Fruit fly (Drosophila melanogaster) whole organism, embryonic: ENCODE data around the gene CG12289.

Source experiments
- B-H2 ChIP-seq: fragments of 200-800 bp; sonication (Bioruptor generic); optimal IDR thresholded peaks from 2 replicates; lab custom pipeline; 2018; ENCODE audit warnings: missing biosample characterization, mild to moderate bottlenecking, missing genetic modification characterization
- BEAF-32 ChIP-seq: fragments of 200-800 bp; sonication (Bioruptor generic); optimal IDR thresholded peaks from 3 replicates; lab custom pipeline; 2017; ENCODE audit warnings: missing biosample characterization, missing genetic modification characterization, mild to moderate bottlenecking, moderate library complexity, missing genetic modification reagents
- CG10543 ChIP-seq: fragments of 200-800 bp; sonication (Bioruptor generic); optimal IDR thresholded peaks from 3 replicates; lab custom pipeline; 2017; ENCODE audit warnings: missing biosample characterization, mild to moderate bottlenecking, missing genetic modification characterization, moderate library complexity
- CG10979 ChIP-seq: fragments of 200-800 bp; sonication (Bioruptor generic); optimal IDR thresholded peaks from 2 replicates; lab custom pipeline; 2018; ENCODE audit warnings: missing biosample characterization, mild to moderate bottlenecking, missing genetic modification characterization, moderate library complexity
- CG11695 ChIP-seq: fragments of 200-800 bp; sonication (Bioruptor generic); IDR thresholded peaks from 3 replicates; pipeline ENCODE4 v1.3.6; 2022; ENCODE audit warnings: missing biosample characterization, missing genetic modification characterization
- CG12219 ChIP-seq: fragments of 200-800 bp; sonication (Bioruptor generic); optimal IDR thresholded peaks from 3 replicates; lab custom pipeline; 2018; ENCODE audit warnings: missing biosample characterization, mild to moderate bottlenecking, missing genetic modification characterization
- CG14441 ChIP-seq: fragments of 200-800 bp; sonication (Bioruptor generic); IDR thresholded peaks from 2 replicates; pipeline ENCODE4 v1.3.6; 2022; ENCODE audit warnings: missing biosample characterization, missing genetic modification characterization
- CG14860 ChIP-seq: fragments of 200-800 bp; sonication (Bioruptor generic); IDR thresholded peaks from 3 replicates; pipeline ENCODE4 v1.3.6; 2022; ENCODE audit warnings: missing biosample characterization, missing genetic modification characterization; ENCODE audit not compliant: partially characterized antibody
- CG18262 ChIP-seq: fragments of 200-800 bp; optimal IDR thresholded peaks from 3 replicates; lab custom pipeline; 2019; ENCODE audit warnings: missing biosample characterization, mild to moderate bottlenecking, missing genetic modification characterization, moderate library complexity
- CG18764 ChIP-seq: fragments of 200-800 bp; sonication (Bioruptor generic); optimal IDR thresholded peaks from 3 replicates; lab custom pipeline; 2016; ENCODE audit warnings: missing biosample characterization, missing genetic modification characterization
- CG2202 ChIP-seq: fragments of 200-800 bp; sonication (Bioruptor generic); optimal IDR thresholded peaks from 2 replicates; lab custom pipeline; 2018; ENCODE audit warnings: missing biosample characterization, mild to moderate bottlenecking, missing genetic modification characterization
- CG30431 ChIP-seq: fragments of 200-800 bp; sonication (Bioruptor generic); optimal IDR thresholded peaks from 2 replicates; lab custom pipeline; 2017; ENCODE audit warnings: missing biosample characterization, missing genetic modification characterization
- CG32767 ChIP-seq: fragments of 200-800 bp; sonication (Bioruptor generic); IDR thresholded peaks from 2 replicates; pipeline ENCODE4 v1.3.6; 2022; ENCODE audit warnings: missing biosample characterization, missing genetic modification characterization
- CG4424 ChIP-seq: fragments of 200-800 bp; sonication (Bioruptor generic); optimal IDR thresholded peaks from 3 replicates; lab custom pipeline; 2016; ENCODE audit warnings: missing biosample characterization, missing genetic modification characterization
- CG5245 ChIP-seq: fragments of 200-800 bp; sonication (Bioruptor generic); optimal IDR thresholded peaks from 3 replicates; lab custom pipeline; 2016; ENCODE audit warnings: missing biosample characterization, missing genetic modification characterization
- CG7928 ChIP-seq: fragments of 200-800 bp; sonication (Bioruptor generic); optimal IDR thresholded peaks from 2 replicates; lab custom pipeline; 2017; ENCODE audit warnings: missing biosample characterization, mild to moderate bottlenecking, missing genetic modification characterization
- CG9609 ChIP-seq: fragments of 200-800 bp; sonication (Bioruptor generic); optimal IDR thresholded peaks from 3 replicates; lab custom pipeline; 2016; ENCODE audit warnings: missing biosample characterization, missing genetic modification characterization
- Dp ChIP-seq: fragments of 200-800 bp; sonication (Bioruptor generic); optimal IDR thresholded peaks from 2 replicates; lab custom pipeline; 2018; ENCODE audit warnings: missing biosample characterization, mild to moderate bottlenecking, missing genetic modification characterization, moderate library complexity
- HHEX ChIP-seq: fragments of 200-800 bp; sonication (Bioruptor generic); optimal IDR thresholded peaks from 3 replicates; lab custom pipeline; 2017; ENCODE audit warnings: missing biosample characterization, mild to moderate bottlenecking, missing genetic modification characterization, missing genetic modification reagents
- Med ChIP-seq: fragments of 200-800 bp; sonication (Bioruptor generic); peaks from one replicate; lab custom pipeline; 2016; ENCODE audit warnings: missing biosample characterization, missing genetic modification characterization, mild to moderate bottlenecking, inconsistent platforms, moderate library complexity
- Oaz ChIP-seq: fragments of 200-800 bp; sonication (Bioruptor generic); IDR thresholded peaks from 2 replicates; pipeline ENCODE4 v1.3.6; 2022; ENCODE audit warnings: missing biosample characterization, missing genetic modification characterization
- Spps ChIP-seq: fragments of 200-800 bp; sonication (Bioruptor generic); optimal IDR thresholded peaks from 2 replicates; lab custom pipeline; 2018; ENCODE audit warnings: missing biosample characterization, mild to moderate bottlenecking, missing genetic modification characterization
- Xrp1 ChIP-seq: fragments of 200-800 bp; sonication (Bioruptor generic); IDR thresholded peaks from 2 replicates; pipeline ENCODE4 v1.3.6; 2022; ENCODE audit warnings: missing biosample characterization, missing genetic modification characterization
- YL-1 ChIP-seq: fragments of 200-800 bp; sonication (Bioruptor generic); optimal IDR thresholded peaks from 3 replicates; lab custom pipeline; 2017; ENCODE audit warnings: missing biosample characterization, mild to moderate bottlenecking, missing genetic modification characterization
- al ChIP-seq: fragments of 200-800 bp; sonication (Bioruptor generic); IDR thresholded peaks from 2 replicates; pipeline ENCODE4 v1.3.6; 2022; ENCODE audit warnings: missing biosample characterization, missing genetic modification characterization
- bowl ChIP-seq: fragments of 200-800 bp; sonication (Bioruptor generic); IDR thresholded peaks from 2 replicates; pipeline ENCODE4 v1.3.6; 2022; ENCODE audit warnings: missing biosample characterization, missing genetic modification characterization
- btn ChIP-seq: fragments of 200-800 bp; sonication (Bioruptor generic); optimal IDR thresholded peaks from 2 replicates; lab custom pipeline; 2016; ENCODE audit warnings: missing biosample characterization, missing genetic modification characterization
- corto ChIP-seq: fragments of 200-800 bp; sonication (Bioruptor generic); optimal IDR thresholded peaks from 2 replicates; lab custom pipeline; 2016; ENCODE audit warnings: missing biosample characterization, mild to moderate bottlenecking, missing genetic modification characterization, moderate library complexity
- cwo ChIP-seq: fragments of 200-800 bp; sonication (Bioruptor generic); optimal IDR thresholded peaks from 3 replicates; lab custom pipeline; 2017; ENCODE audit warnings: missing biosample characterization, missing genetic modification characterization, mild to moderate bottlenecking, moderate library complexity, missing genetic modification reagents
- danr ChIP-seq: fragments of 200-800 bp; sonication (Bioruptor generic); IDR thresholded peaks from 2 replicates; pipeline ENCODE4 v1.3.6; 2022; ENCODE audit warnings: missing biosample characterization, missing genetic modification characterization
- dm ChIP-seq: fragments of 200-800 bp; sonication (Bioruptor generic); optimal IDR thresholded peaks from 3 replicates; lab custom pipeline; 2016; ENCODE audit warnings: missing biosample characterization, missing genetic modification characterization
- ewg ChIP-seq: fragments of 200-800 bp; sonication (Bioruptor generic); optimal IDR thresholded peaks from 3 replicates; lab custom pipeline; 2017; ENCODE audit warnings: mild to moderate bottlenecking, missing biosample characterization, missing genetic modification reagents, missing genetic modification characterization
- fd102C ChIP-seq: fragments of 200-800 bp; sonication (Bioruptor generic); optimal IDR thresholded peaks from 2 replicates; lab custom pipeline; 2018; ENCODE audit warnings: missing biosample characterization, mild to moderate bottlenecking, missing genetic modification characterization, moderate library complexity
- fd96Cb ChIP-seq: fragments of 200-800 bp; sonication (Bioruptor generic); optimal IDR thresholded peaks from 2 replicates; lab custom pipeline; 2018; ENCODE audit warnings: missing biosample characterization, mild to moderate bottlenecking, missing genetic modification characterization, moderate library complexity
- gcm ChIP-seq: fragments of 200-800 bp; sonication (Bioruptor generic); optimal IDR thresholded peaks from 2 replicates; lab custom pipeline; 2019; ENCODE audit warnings: missing biosample characterization, mild to moderate bottlenecking, missing genetic modification characterization, moderate library complexity
- kay ChIP-seq: fragments of 200-800 bp; sonication (Bioruptor generic); optimal IDR thresholded peaks from 2 replicates; lab custom pipeline; 2016; ENCODE audit warnings: missing biosample characterization, missing genetic modification characterization
- lmd ChIP-seq: fragments of 200-800 bp; sonication (Bioruptor generic); IDR thresholded peaks from 2 replicates; pipeline ENCODE4 v1.3.6; 2022; ENCODE audit warnings: missing biosample characterization, missing genetic modification characterization
- mirr ChIP-seq: fragments of 200-800 bp; sonication (Bioruptor generic); optimal IDR thresholded peaks from 3 replicates; lab custom pipeline; 2018; ENCODE audit warnings: missing biosample characterization, mild to moderate bottlenecking, missing genetic modification characterization
- oc ChIP-seq: fragments of 200-800 bp; sonication (Bioruptor generic); optimal IDR thresholded peaks from 2 replicates; lab custom pipeline; 2018; ENCODE audit warnings: missing biosample characterization, mild to moderate bottlenecking, missing genetic modification characterization, moderate library complexity
- onecut ChIP-seq: fragments of 200-800 bp; sonication (Bioruptor generic); IDR thresholded peaks from 2 replicates; pipeline ENCODE4 v1.3.6; 2022; ENCODE audit warnings: missing biosample characterization, missing genetic modification characterization
- org-1 ChIP-seq: fragments of 200-800 bp; sonication (Bioruptor generic); optimal IDR thresholded peaks from 2 replicates; lab custom pipeline; 2017; ENCODE audit warnings: missing biosample characterization, missing genetic modification characterization
- pita ChIP-seq: fragments of 200-800 bp; sonication (Bioruptor generic); optimal IDR thresholded peaks from 2 replicates; lab custom pipeline; 2017; ENCODE audit warnings: missing biosample characterization, mild to moderate bottlenecking, missing genetic modification characterization
- pros ChIP-seq: fragments of 200-800 bp; sonication (Bioruptor generic); optimal IDR thresholded peaks from 3 replicates; lab custom pipeline; 2019; ENCODE audit warnings: missing biosample characterization, mild to moderate bottlenecking, missing genetic modification characterization, moderate library complexity
- slou ChIP-seq: fragments of 200-800 bp; sonication (Bioruptor generic); optimal IDR thresholded peaks from 3 replicates; lab custom pipeline; 2016; ENCODE audit warnings: missing biosample characterization, missing genetic modification characterization
- sug ChIP-seq: fragments of 200-800 bp; optimal IDR thresholded peaks from 2 replicates; lab custom pipeline; 2019; ENCODE audit warnings: missing biosample characterization, mild to moderate bottlenecking, missing genetic modification characterization, moderate library complexity
- unc-4 ChIP-seq: fragments of 200-800 bp; sonication (Bioruptor generic); IDR thresholded peaks from 2 replicates; pipeline ENCODE4 v1.3.6; 2022; ENCODE audit warnings: missing biosample characterization, missing genetic modification characterization; ENCODE audit not compliant: partially characterized antibody
- usp ChIP-seq: fragments of >200 bp; optimal IDR thresholded peaks from 2 replicates; lab custom pipeline; 2017; ENCODE audit warnings: missing biosample characterization, missing genetic modification characterization
- vnd ChIP-seq: fragments of 200-800 bp; sonication (Bioruptor generic); IDR thresholded peaks from 3 replicates; pipeline ENCODE4 v1.3.6; 2022; ENCODE audit warnings: missing biosample characterization, missing genetic modification characterization; ENCODE audit not compliant: partially characterized antibody
- zen2 ChIP-seq: fragments of 200-800 bp; sonication (Bioruptor generic); IDR thresholded peaks from 3 replicates; pipeline ENCODE4 v1.3.6; 2022; ENCODE audit warnings: missing biosample characterization, missing genetic modification characterization; ENCODE audit not compliant: partially characterized antibody
- zfh1 ChIP-seq: fragments of 200-800 bp; sonication (Bioruptor generic); IDR thresholded peaks from 3 replicates; pipeline ENCODE4 v1.3.6; 2022; ENCODE audit warnings: missing biosample characterization, missing genetic modification characterization

Gene CG12289

dm6 chr3L:11408282-11409047, 49.8 kb downstream of the CG12289 start (continued):
- TF ChIP-seq pros (no peak), CG7928 (GFP tag; lab: Kevin White, UChicago) (no peak), CG9609 (GFP tag; lab: Kevin White, UChicago) (peak; percentile 38), CG10543 (GFP tag; lab: Kevin White, UChicago) (no peak), kay (GFP tag; lab: Kevin White, UChicago) (no peak), sug (tag; lab: Kevin White, UChicago) (no peak), org-1 (GFP tag; lab: Kevin White, UChicago) (peak; percentile 29), corto (no peak), Med (GFP tag; lab: Kevin White, UChicago) (peak; percentile 78), Dp (no peak), fd96Cb (peak; percentile 49), dm (no peak), CG11695 (GFP tag; lab: Robert Waterston, UW) (peak; percentile 13; the same call in 1 of the 3 replicates), HHEX (no peak), al (GFP tag; lab: Robert Waterston, UW) (no peak), unc-4 (no peak), ewg (GFP tag; lab: Kevin White, UChicago) (no peak), onecut (GFP tag; lab: Robert Waterston, UW) (no peak; the same call in 1 of the 2 replicates), lmd (GFP tag; lab: Robert Waterston, UW) (peak; percentile 29; the same call in 1 of the 2 replicates), cwo (no peak), CG18764 (no peak), gcm (GFP tag; lab: Kevin White, UChicago) (no peak), CG14860 (GFP tag; lab: Robert Waterston, UW) (no peak), CG32767 (GFP tag; lab: Robert Waterston, UW) (no peak), B-H2 (GFP tag; lab: Kevin White, UChicago) (no peak), CG18262 (tag; lab: Kevin White, UChicago) (peak; percentile 56), zen2 (no peak), CG10979 (tag; lab: Kevin White, UChicago) (peak; percentile 60), mirr (GFP tag; lab: Kevin White, UChicago) (no peak), CG4424 (GFP tag; lab: Kevin White, UChicago) (peak; percentile 53), Spps (tag; lab: Kevin White, UChicago) (no peak), BEAF-32 (GFP tag; lab: Kevin White, UChicago) (no peak), btn (GFP tag; lab: Kevin White, UChicago) (peak; percentile 10), Xrp1 (GFP tag; lab: Robert Waterston, UW) (peak; percentile 56), oc (no peak), danr (no peak), CG12219 (GFP tag; lab: Kevin White, UChicago) (no peak), usp (GFP tag; lab: Kevin White, UChicago) (no peak), CG30431 (no peak), CG2202 (tag; lab: Kevin White, UChicago) (no peak), YL-1 (GFP tag; lab: Kevin White, UChicago) (no peak), Oaz (GFP tag; lab: Robert Waterston, UW) (no peak), fd102C (no peak), pita (GFP tag; lab: Kevin White, UChicago) (no peak), slou (GFP tag; lab: Kevin White, UChicago) (peak; percentile 15), zfh1 (GFP tag; lab: Robert Waterston, UW) (no peak), CG5245 (GFP tag; lab: Kevin White, UChicago) (no peak), vnd (GFP tag; lab: Robert Waterston, UW) (no peak), CG14441 (no peak), bowl (GFP tag; lab: Robert Waterston, UW) (no peak)
